Worm (Caenorhabditis elegans) whole organism, L2 larva: ENCODE data around the gene acr-23.

Experiments used
- C34F6.9 ChIP-seq: fragments of 150-350 bp; optimal IDR thresholded peaks from 2 replicates; lab custom pipeline; 2014; ENCODE audit warnings: missing biosample characterization, missing genetic modification characterization
- F13H6.1 ChIP-seq: sonication (generic microtip); optimal IDR thresholded peaks from 2 replicates; lab custom pipeline; 2016; ENCODE audit warnings: missing genetic modification characterization, missing compliant biosample characterization
- R02D3.7 ChIP-seq: fragments of 150-350 bp; optimal IDR thresholded peaks from 2 replicates; lab custom pipeline; 2014; ENCODE audit warnings: missing biosample characterization, missing genetic modification characterization
- alr-1 ChIP-seq: fragments of 150-350 bp; optimal IDR thresholded peaks from 2 replicates; lab custom pipeline; 2014; ENCODE audit warnings: missing biosample characterization, missing genetic modification characterization
- blmp-1 ChIP-seq: sonication (generic microtip); optimal IDR thresholded peaks from 2 replicates; lab custom pipeline; 2017; ENCODE audit warnings: missing genetic modification characterization, mild to moderate bottlenecking, missing compliant biosample characterization, antibody characterized with exemption, moderate library complexity; ENCODE audit not compliant: insufficient read depth
- ceh-16 ChIP-seq: fragments of 150-350 bp; optimal IDR thresholded peaks from 2 replicates; lab custom pipeline; 2014; ENCODE audit warnings: missing biosample characterization, missing genetic modification characterization
- ceh-82 ChIP-seq: fragments of 150-350 bp; optimal IDR thresholded peaks from 2 replicates; lab custom pipeline; 2014; ENCODE audit warnings: missing biosample characterization, missing genetic modification characterization
- crh-2 ChIP-seq: sonication (generic microtip); optimal IDR thresholded peaks from 2 replicates; lab custom pipeline; 2017; ENCODE audit warnings: missing biosample characterization, missing genetic modification characterization
- dmd-4 ChIP-seq: sonication (generic microtip); optimal IDR thresholded peaks from 2 replicates; lab custom pipeline; 2017; ENCODE audit warnings: missing biosample characterization, missing genetic modification characterization
- egl-27 ChIP-seq: sonication (generic microtip); optimal IDR thresholded peaks from 3 replicates; lab custom pipeline; 2017; ENCODE audit warnings: missing biosample characterization, missing genetic modification reagents, missing genetic modification characterization
- elt-3 ChIP-seq: sonication (generic microtip); optimal IDR thresholded peaks from 2 replicates; lab custom pipeline; 2017; ENCODE audit warnings: missing biosample characterization, missing genetic modification characterization
- fos-1 ChIP-seq: fragments of 150-350 bp; optimal IDR thresholded peaks from 2 replicates; lab custom pipeline; 2014; ENCODE audit warnings: missing biosample characterization, missing genetic modification characterization
- lsy-2 ChIP-seq, 2 experiments: fragments of 150-350 bp in 1 of 2; sonication (generic microtip) in 1 of 2; optimal IDR thresholded peaks; 2 replicates each; lab custom pipeline; 2014 to 2017; ENCODE audit warnings: missing biosample characterization in 2 of 2, missing genetic modification characterization in 2 of 2
- mab-5 ChIP-seq: fragments of 150-350 bp; optimal IDR thresholded peaks from 2 replicates; lab custom pipeline; 2014; ENCODE audit warnings: missing biosample characterization, missing genetic modification characterization
- mbf-1 ChIP-seq: sonication (generic microtip); optimal IDR thresholded peaks from 2 replicates; lab custom pipeline; 2017; ENCODE audit warnings: missing biosample characterization, missing genetic modification characterization
- mdl-1 ChIP-seq, 2 experiments: fragments of 150-350 bp in 1 of 2; sonication (generic microtip) in 1 of 2; optimal IDR thresholded peaks; 2 replicates each; lab custom pipeline; 2017; ENCODE audit warnings: missing biosample characterization in 2 of 2, missing genetic modification characterization in 2 of 2
- nhr-11 ChIP-seq: fragments of 150-350 bp; optimal IDR thresholded peaks from 2 replicates; lab custom pipeline; 2014; ENCODE audit warnings: missing biosample characterization, missing genetic modification characterization
- nhr-12 ChIP-seq: fragments of 150-350 bp; optimal IDR thresholded peaks from 2 replicates; lab custom pipeline; 2014; ENCODE audit warnings: missing biosample characterization, missing genetic modification characterization
- nhr-129 ChIP-seq: fragments of 150-350 bp; optimal IDR thresholded peaks from 2 replicates; lab custom pipeline; 2014; ENCODE audit warnings: missing biosample characterization, missing genetic modification characterization
- nhr-23 ChIP-seq: fragments of 150-350 bp; optimal IDR thresholded peaks from 2 replicates; lab custom pipeline; 2014; ENCODE audit warnings: missing biosample characterization, missing genetic modification reagents, missing genetic modification characterization
- nhr-237 ChIP-seq: fragments of 150-350 bp; optimal IDR thresholded peaks from 2 replicates; lab custom pipeline; 2014; ENCODE audit warnings: missing biosample characterization, missing genetic modification characterization
- nhr-25 ChIP-seq: fragments of 150-350 bp; sonication (generic microtip); optimal IDR thresholded peaks from 3 replicates; lab custom pipeline; 2014; ENCODE audit warnings: missing biosample characterization, missing genetic modification characterization
- nhr-6 ChIP-seq: fragments of 150-350 bp; optimal IDR thresholded peaks from 2 replicates; lab custom pipeline; 2014; ENCODE audit warnings: missing biosample characterization, missing genetic modification characterization
- peb-1 ChIP-seq: fragments of 150-350 bp; optimal IDR thresholded peaks from 2 replicates; lab custom pipeline; 2014; ENCODE audit warnings: missing biosample characterization, missing genetic modification characterization
- sma-3 ChIP-seq: sonication (generic microtip); optimal IDR thresholded peaks from 2 replicates; lab custom pipeline; 2016; ENCODE audit warnings: missing genetic modification reagents, missing genetic modification characterization, missing compliant biosample characterization
- sma-9 ChIP-seq, 2 experiments: fragments of 150-350 bp in 1 of 2; sonication (generic microtip) in 1 of 2; optimal IDR thresholded peaks; 2 replicates each; lab custom pipeline; 2014 to 2016; ENCODE audit warnings: missing genetic modification characterization in 2 of 2, mild to moderate bottlenecking in 1 of 2, missing biosample characterization in 1 of 2, missing compliant biosample characterization in 1 of 2, missing genetic modification reagents in 1 of 2, moderate library complexity in 1 of 2
- snpc-4 ChIP-seq: fragments of 150-350 bp; optimal IDR thresholded peaks from 2 replicates; lab custom pipeline; 2014; ENCODE audit warnings: missing biosample characterization, missing genetic modification characterization
- unc-55 ChIP-seq: fragments of 150-350 bp; sonication (generic microtip); optimal IDR thresholded peaks from 3 replicates; lab custom pipeline; 2014; ENCODE audit warnings: missing biosample characterization, missing genetic modification reagents, missing genetic modification characterization
- zag-1 ChIP-seq: fragments of 150-350 bp; optimal IDR thresholded peaks from 2 replicates; lab custom pipeline; 2014; ENCODE audit warnings: missing biosample characterization, missing genetic modification characterization
- ztf-1 ChIP-seq: fragments of 200-800 bp; sonication (Bioruptor generic); conservative IDR thresholded peaks from 2 replicates; pipeline ENCODE4 v1.3.6; 2022; ENCODE audit warnings: missing genetic modification characterization, missing compliant biosample characterization
- ztf-4 ChIP-seq: fragments of 150-350 bp; optimal IDR thresholded peaks from 2 replicates; lab custom pipeline; 2014; ENCODE audit warnings: missing biosample characterization, missing genetic modification characterization

Gene acr-23

ce11 chrV:3695254-3695653, 35.9 kb upstream of the acr-23 start:
- TF ChIP-seq F13H6.1 (tag; lab: Kevin White, UChicago) (peak; percentile 1), mdl-1 (tag; optimal IDR thresholded peaks at IDR 0.05; lab: Kevin White, UChicago) (no peak), sma-9 (GFP tag; optimal IDR thresholded peaks at IDR 0.05; lab: Kevin White, UChicago) (peak; percentile 1), sma-9 (tag; optimal IDR thresholded peaks at IDR 0.05; lab: Kevin White, UChicago) (no peak), lsy-2 (tag; optimal IDR thresholded peaks at IDR 0.05; lab: Kevin White, UChicago) (peak in 1 of 2 experiments; percentile 26)
- TF ChIP-seq, all 48 proteins: peak for 3

ce11 chrV:3693657-3694056, 34.3 kb upstream of the acr-23 start:
- TF ChIP-seq ztf-1 (GFP tag; lab: Robert Waterston, UW), result no peak
- TF ChIP-seq fos-1 (tag; lab: Kevin White, UChicago), result peak; percentile 15

ce11 chrV:3692613-3693012, 33.2 kb upstream of the acr-23 start:
- TF ChIP-seq fos-1 (tag; lab: Kevin White, UChicago) (peak; percentile 31), blmp-1 (tag; lab: Kevin White, UChicago) (no peak), sma-9 (GFP tag; optimal IDR thresholded peaks at IDR 0.05; lab: Kevin White, UChicago) (peak; percentile 25), sma-9 (tag; optimal IDR thresholded peaks at IDR 0.05; lab: Kevin White, UChicago) (no peak)

DNA sequence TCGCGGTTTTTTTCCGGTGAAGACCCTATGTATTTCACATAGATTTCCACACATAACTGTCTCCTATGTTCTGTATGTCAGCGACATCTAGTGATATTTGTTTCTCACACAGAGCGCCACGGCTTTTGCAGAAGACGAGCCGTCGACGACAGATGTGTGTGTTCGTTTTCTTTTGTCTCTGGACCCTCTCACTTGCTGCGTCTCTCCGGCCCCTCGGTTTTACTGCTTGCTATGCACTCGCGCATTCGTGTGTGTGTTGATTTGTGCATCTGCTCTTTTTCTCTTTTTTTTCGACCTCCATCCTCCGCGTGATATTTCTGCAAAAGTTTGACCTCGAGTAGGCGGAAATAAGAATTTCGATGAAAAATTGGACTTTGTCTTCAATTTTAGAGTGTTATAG, 29.4 kb upstream of the acr-23 start:
- TF ChIP-seq ceh-82 (tag; lab: Kevin White, UChicago) (no peak), unc-55 (GFP tag; lab: Kevin White, UChicago) (peak; percentile 38), nhr-25 (tag; lab: Kevin White, UChicago) (no peak), nhr-11 (tag; lab: Kevin White, UChicago) (no peak), ceh-16 (tag; lab: Kevin White, UChicago) (no peak), zag-1 (tag; lab: Kevin White, UChicago) (peak; percentile 13), nhr-129 (tag; lab: Kevin White, UChicago) (peak; percentile 31), R02D3.7 (tag; lab: Kevin White, UChicago) (no peak), lsy-2 (tag; optimal IDR thresholded peaks at IDR 0.05; lab: Kevin White, UChicago) (peak in 1 of 2 experiments; percentile 35), alr-1 (tag; lab: Kevin White, UChicago) (no peak), sma-9 (GFP tag; optimal IDR thresholded peaks at IDR 0.05; lab: Kevin White, UChicago) (peak; percentile 22), sma-9 (tag; optimal IDR thresholded peaks at IDR 0.05; lab: Kevin White, UChicago) (no peak), elt-3 (tag; lab: Kevin White, UChicago) (no peak), nhr-23 (tag; lab: Kevin White, UChicago) (no peak), F13H6.1 (tag; lab: Kevin White, UChicago) (peak; percentile 44), ztf-4 (tag; lab: Kevin White, UChicago) (no peak), dmd-4 (tag; lab: Kevin White, UChicago) (no peak), C34F6.9 (tag; lab: Kevin White, UChicago) (peak; percentile 50)

DNA sequence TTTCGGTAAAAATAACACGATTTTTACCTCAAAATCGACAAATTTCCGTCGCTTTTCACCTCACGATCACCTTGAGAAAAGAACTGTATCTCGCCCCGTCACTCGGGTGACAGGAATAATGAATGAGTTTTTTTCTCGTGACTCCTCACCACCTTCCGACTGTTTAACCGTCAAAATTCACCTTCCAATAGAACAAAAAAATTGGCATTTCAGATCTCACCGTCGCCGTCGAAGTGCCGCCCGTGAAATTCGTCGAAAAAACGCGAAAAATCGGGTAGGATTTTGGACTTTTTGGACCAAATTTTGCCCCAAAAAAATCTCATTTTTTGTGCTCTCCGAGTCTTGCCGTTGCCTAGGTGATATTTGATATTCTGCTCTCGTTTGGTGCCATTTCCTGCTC, 27.5 kb upstream of the acr-23 start, which contains the start of gene unc-132:
Gene unc-132, plus strand, starts transcription at position 208 of the 400 bp plus-strand sequence.
- TF ChIP-seq mab-5 (no peak), nhr-25 (tag; lab: Kevin White, UChicago) (no peak), peb-1 (tag; lab: Kevin White, UChicago) (no peak), ceh-16 (tag; lab: Kevin White, UChicago) (no peak), crh-2 (tag; lab: Kevin White, UChicago) (no peak), snpc-4 (tag; lab: Kevin White, UChicago) (no peak), egl-27 (tag; lab: Kevin White, UChicago) (no peak), nhr-11 (tag; lab: Kevin White, UChicago) (no peak), blmp-1 (tag; lab: Kevin White, UChicago) (no peak), nhr-6 (tag; lab: Kevin White, UChicago) (no peak), mbf-1 (tag; lab: Kevin White, UChicago) (no peak), lsy-2 (tag; optimal IDR thresholded peaks at IDR 0.05; lab: Kevin White, UChicago) (no peak), nhr-237 (tag; lab: Kevin White, UChicago) (no peak), R02D3.7 (tag; lab: Kevin White, UChicago) (no peak), C34F6.9 (tag; lab: Kevin White, UChicago) (no peak), sma-3 (no peak), nhr-23 (tag; lab: Kevin White, UChicago) (no peak), nhr-12 (tag; lab: Kevin White, UChicago) (no peak), nhr-129 (tag; lab: Kevin White, UChicago) (no peak)
